Worm (Caenorhabditis elegans) whole organism, early embryonic: ENCODE results near the gene F56C9.3.

ENCODE experiments used
- F13C5.2 ChIP-seq: sonication (generic microtip); optimal IDR thresholded peaks from 2 replicates; lab custom pipeline; 2017; ENCODE audit warnings: mild to moderate bottlenecking, missing genetic modification characterization, inconsistent platforms, missing compliant biosample characterization
- ama-1 ChIP-seq: fragments of 150-350 bp; optimal IDR thresholded peaks from 2 replicates; lab custom pipeline; 2014
- ceh-36 ChIP-seq: sonication (generic microtip); optimal IDR thresholded peaks from 2 replicates; lab custom pipeline; 2016; ENCODE audit warnings: missing genetic modification characterization, inconsistent platforms, missing compliant biosample characterization
- flt-1 ChIP-seq: fragments of 200-800 bp; sonication (Bioruptor generic); IDR thresholded peaks from 2 replicates; pipeline ENCODE4 v1.3.6; 2022; ENCODE audit warnings: missing genetic modification characterization, missing compliant biosample characterization
- hmbx-1 ChIP-seq: sonication (generic microtip); optimal IDR thresholded peaks from 2 replicates; lab custom pipeline; 2016; ENCODE audit warnings: mild to moderate bottlenecking, missing genetic modification characterization, missing compliant biosample characterization
- hmg-4 ChIP-seq: fragments of 200-800 bp; sonication (Bioruptor generic); optimal IDR thresholded peaks from 2 replicates; lab custom pipeline; 2018; ENCODE audit warnings: mild to moderate bottlenecking, missing genetic modification characterization, missing compliant biosample characterization
- hnd-1 ChIP-seq: sonication (generic microtip); optimal IDR thresholded peaks from 2 replicates; lab custom pipeline; 2016; ENCODE audit warnings: missing genetic modification characterization, missing compliant biosample characterization
- scrt-1 ChIP-seq: fragments of 200-800 bp; sonication (Bioruptor generic); IDR thresholded peaks from 2 replicates; pipeline ENCODE4 v1.3.6; 2022; ENCODE audit warnings: missing genetic modification characterization, missing compliant biosample characterization
- tbx-11 ChIP-seq: fragments of 200-800 bp; sonication (Bioruptor generic); IDR thresholded peaks from 2 replicates; pipeline ENCODE4 v1.3.6; 2022; ENCODE audit warnings: missing genetic modification characterization, missing compliant biosample characterization
- tbx-37 ChIP-seq: fragments of 200-800 bp; sonication (Bioruptor generic); conservative IDR thresholded peaks from 2 replicates; pipeline ENCODE4 v1.3.6; 2022; ENCODE audit warnings: missing genetic modification reagents, missing genetic modification characterization, missing compliant biosample characterization
- tra-4 ChIP-seq: sonication (generic microtip); optimal IDR thresholded peaks from 2 replicates; lab custom pipeline; 2017; ENCODE audit warnings: missing genetic modification characterization, missing compliant biosample characterization

DNA sequence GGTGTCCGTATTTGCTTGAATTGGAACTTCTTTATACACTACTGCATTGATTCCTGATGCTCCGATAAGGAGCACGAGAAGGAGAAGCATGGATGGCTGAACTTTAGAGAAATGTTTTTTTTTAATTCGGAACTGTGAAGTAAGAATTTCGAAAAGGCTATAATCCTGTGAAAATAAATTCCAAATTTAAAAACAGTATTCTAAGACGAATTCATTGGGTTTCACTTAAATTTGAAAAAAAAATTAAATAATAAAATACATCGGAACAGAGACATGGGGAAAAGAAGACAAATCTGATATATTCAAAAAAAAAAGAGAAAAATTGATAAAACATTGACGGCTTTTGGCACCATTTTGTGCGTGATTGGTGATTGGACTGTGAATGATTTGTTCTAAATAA lies 25.3 kb upstream of the F56C9.3 start, which contains the start of gene pho-5:
- TF ChIP-seq ama-1, result no peak
- TF ChIP-seq tra-4, result no peak
- no peak for TF ChIP-seq flt-1
- TF ChIP-seq tbx-11, result no peak
- TF ChIP-seq F13C5.2 (tag; lab: Kevin White, UChicago), result no peak
- no peak for TF ChIP-seq tbx-37 (GFP tag; lab: Robert Waterston, UW)
- TF ChIP-seq ceh-36 (tag; lab: Kevin White, UChicago), result no peak
- TF ChIP-seq hmbx-1 (tag; lab: Kevin White, UChicago), result no peak
- no peak for TF ChIP-seq scrt-1
- no peak for TF ChIP-seq hmg-4 (GFP tag; lab: Kevin White, UChicago)
- no peak for TF ChIP-seq hnd-1 (tag; lab: Kevin White, UChicago)
